Worm (Caenorhabditis elegans) whole organism, mixed stage, embryonic: Measurements from ENCODE around the gene F37A8.1.

Experiments used
- bed-3 ChIP-seq: fragments of 200-800 bp; sonication (Bioruptor generic); optimal IDR thresholded peaks from 3 replicates; lab custom pipeline; 2018; ENCODE audit warnings: mild to moderate bottlenecking, missing genetic modification characterization, moderate library complexity, missing compliant biosample characterization
- ceh-39 ChIP-seq: fragments of 150-350 bp; optimal IDR thresholded peaks from 2 replicates; lab custom pipeline; 2014; ENCODE audit warnings: missing biosample characterization, missing genetic modification characterization
- ceh-43 ChIP-seq: fragments of 200-800 bp; sonication (Bioruptor generic); optimal IDR thresholded peaks from 2 replicates; lab custom pipeline; 2018; ENCODE audit warnings: mild to moderate bottlenecking, missing genetic modification characterization, moderate library complexity, missing compliant biosample characterization
- ceh-83 ChIP-seq: fragments of 200-800 bp; sonication (Bioruptor generic); optimal IDR thresholded peaks from 2 replicates; lab custom pipeline; 2018; ENCODE audit warnings: mild to moderate bottlenecking, missing genetic modification characterization, missing compliant biosample characterization
- ces-1 ChIP-seq: fragments of 150-350 bp; optimal IDR thresholded peaks from 2 replicates; lab custom pipeline; 2014; ENCODE audit warnings: missing biosample characterization, missing genetic modification reagents, missing genetic modification characterization
- cnd-1 ChIP-seq: fragments of 200-800 bp; sonication (Bioruptor generic); optimal IDR thresholded peaks from 2 replicates; lab custom pipeline; 2018; ENCODE audit warnings: mild to moderate bottlenecking, missing genetic modification characterization, missing compliant biosample characterization
- drap-1 ChIP-seq: fragments of 200-800 bp; sonication (Bioruptor generic); optimal IDR thresholded peaks from 3 replicates; lab custom pipeline; 2018; ENCODE audit warnings: mild to moderate bottlenecking, missing genetic modification characterization, missing compliant biosample characterization
- ham-2 ChIP-seq: fragments of 200-800 bp; sonication (Bioruptor generic); optimal IDR thresholded peaks from 2 replicates; lab custom pipeline; 2018; ENCODE audit warnings: mild to moderate bottlenecking, missing genetic modification characterization, missing compliant biosample characterization
- hlh-1 ChIP-seq: fragments of 150-350 bp; optimal IDR thresholded peaks from 2 replicates; lab custom pipeline; 2014; ENCODE audit warnings: missing biosample characterization, missing genetic modification reagents, missing genetic modification characterization
- lin-13 ChIP-seq: fragments of 150-350 bp; optimal IDR thresholded peaks from 2 replicates; lab custom pipeline; 2014; ENCODE audit warnings: missing biosample characterization, missing genetic modification characterization
- lin-32 ChIP-seq: fragments of 200-800 bp; sonication (Bioruptor generic); optimal IDR thresholded peaks from 2 replicates; lab custom pipeline; 2018; ENCODE audit warnings: mild to moderate bottlenecking, missing genetic modification characterization, missing compliant biosample characterization
- lsy-2 ChIP-seq: fragments of 150-350 bp; optimal IDR thresholded peaks from 2 replicates; lab custom pipeline; 2014; ENCODE audit warnings: missing biosample characterization, missing genetic modification characterization
- mls-2 ChIP-seq: sonication (generic microtip); optimal IDR thresholded peaks from 2 replicates; lab custom pipeline; 2016; ENCODE audit warnings: mild to moderate bottlenecking, missing genetic modification characterization, moderate library complexity, missing compliant biosample characterization
- nhr-237 ChIP-seq: fragments of 150-350 bp; optimal IDR thresholded peaks from 2 replicates; lab custom pipeline; 2014; ENCODE audit warnings: missing biosample characterization, missing genetic modification characterization
- nhr-28 ChIP-seq: fragments of 150-350 bp; optimal IDR thresholded peaks from 2 replicates; lab custom pipeline; 2014; ENCODE audit warnings: missing biosample characterization, missing genetic modification characterization
- pha-4 ChIP-seq: fragments of 150-350 bp; optimal IDR thresholded peaks from 2 replicates; lab custom pipeline; 2018; ENCODE audit warnings: missing biosample characterization, missing genetic modification reagents, missing genetic modification characterization
- sem-2 ChIP-seq: fragments of 200-800 bp; sonication (Bioruptor generic); optimal IDR thresholded peaks from 2 replicates; lab custom pipeline; 2018; ENCODE audit warnings: mild to moderate bottlenecking, missing genetic modification characterization, missing compliant biosample characterization
- unc-39 ChIP-seq: fragments of 150-350 bp; optimal IDR thresholded peaks from 2 replicates; lab custom pipeline; 2014; ENCODE audit warnings: missing biosample characterization, missing genetic modification characterization
- zip-8 ChIP-seq: fragments of 150-350 bp; optimal IDR thresholded peaks from 2 replicates; lab custom pipeline; 2014; ENCODE audit warnings: missing biosample characterization, missing genetic modification characterization
- ztf-11 ChIP-seq: fragments of 150-350 bp; optimal IDR thresholded peaks from 2 replicates; lab custom pipeline; 2014; ENCODE audit warnings: missing biosample characterization, missing genetic modification characterization

The F37A8.1 gene

ce11 chrIII:3978438-3978837 lies 50.2 kb downstream of the F37A8.1 start:
- TF ChIP-seq bed-3 (GFP tag; lab: Kevin White, UChicago): no peak
- TF ChIP-seq cnd-1 (tag; lab: Kevin White, UChicago): no peak
- no peak for TF ChIP-seq ceh-83 (GFP tag; lab: Kevin White, UChicago)
- TF ChIP-seq lin-32: no peak
- TF ChIP-seq nhr-237 (tag; lab: Kevin White, UChicago): no peak
- no peak for TF ChIP-seq sem-2 (GFP tag; lab: Kevin White, UChicago)
- no peak for TF ChIP-seq zip-8
- no peak for TF ChIP-seq ceh-43 (GFP tag; lab: Kevin White, UChicago)
- no peak for TF ChIP-seq hlh-1 (tag; lab: Kevin White, UChicago)
- no peak for TF ChIP-seq ztf-11 (tag; lab: Kevin White, UChicago)
- no peak for TF ChIP-seq ces-1 (GFP tag; lab: Kevin White, UChicago)
- TF ChIP-seq unc-39 (tag; lab: Kevin White, UChicago): no peak
- no peak for TF ChIP-seq lin-13 (tag; lab: Kevin White, UChicago)
- TF ChIP-seq ceh-39 (tag; lab: Kevin White, UChicago): no peak
- TF ChIP-seq pha-4: no peak
- TF ChIP-seq lsy-2 (tag; lab: Kevin White, UChicago): no peak
- no peak for TF ChIP-seq nhr-28 (tag; lab: Kevin White, UChicago)
- TF ChIP-seq mls-2 (tag; lab: Kevin White, UChicago): no peak
- no peak for TF ChIP-seq drap-1 (GFP tag; lab: Kevin White, UChicago)
- no peak for TF ChIP-seq ham-2 (GFP tag; lab: Kevin White, UChicago)
